Worm (Caenorhabditis elegans) whole organism, L2 larva: Measurements from ENCODE around the gene C10A4.9.

Source experiments
- F13H6.1 ChIP-seq: sonication (generic microtip); optimal IDR thresholded peaks from 2 replicates; lab custom pipeline; 2016; ENCODE audit warnings: missing genetic modification characterization, missing compliant biosample characterization
- ceh-82 ChIP-seq: fragments of 150-350 bp; optimal IDR thresholded peaks from 2 replicates; lab custom pipeline; 2014; ENCODE audit warnings: missing biosample characterization, missing genetic modification characterization
- elt-3 ChIP-seq: sonication (generic microtip); optimal IDR thresholded peaks from 2 replicates; lab custom pipeline; 2017; ENCODE audit warnings: missing biosample characterization, missing genetic modification characterization
- nhr-11 ChIP-seq: fragments of 150-350 bp; optimal IDR thresholded peaks from 2 replicates; lab custom pipeline; 2014; ENCODE audit warnings: missing biosample characterization, missing genetic modification characterization
- nhr-237 ChIP-seq: fragments of 150-350 bp; optimal IDR thresholded peaks from 2 replicates; lab custom pipeline; 2014; ENCODE audit warnings: missing biosample characterization, missing genetic modification characterization
- nhr-25 ChIP-seq: fragments of 150-350 bp; sonication (generic microtip); optimal IDR thresholded peaks from 3 replicates; lab custom pipeline; 2014; ENCODE audit warnings: missing biosample characterization, missing genetic modification characterization
- unc-39 ChIP-seq: fragments of 150-350 bp; optimal IDR thresholded peaks from 2 replicates; lab custom pipeline; 2014; ENCODE audit warnings: missing biosample characterization, missing genetic modification characterization
- ztf-11 ChIP-seq: sonication (generic microtip); optimal IDR thresholded peaks from 2 replicates; lab custom pipeline; 2017; ENCODE audit warnings: missing biosample characterization, missing genetic modification characterization

DNA sequence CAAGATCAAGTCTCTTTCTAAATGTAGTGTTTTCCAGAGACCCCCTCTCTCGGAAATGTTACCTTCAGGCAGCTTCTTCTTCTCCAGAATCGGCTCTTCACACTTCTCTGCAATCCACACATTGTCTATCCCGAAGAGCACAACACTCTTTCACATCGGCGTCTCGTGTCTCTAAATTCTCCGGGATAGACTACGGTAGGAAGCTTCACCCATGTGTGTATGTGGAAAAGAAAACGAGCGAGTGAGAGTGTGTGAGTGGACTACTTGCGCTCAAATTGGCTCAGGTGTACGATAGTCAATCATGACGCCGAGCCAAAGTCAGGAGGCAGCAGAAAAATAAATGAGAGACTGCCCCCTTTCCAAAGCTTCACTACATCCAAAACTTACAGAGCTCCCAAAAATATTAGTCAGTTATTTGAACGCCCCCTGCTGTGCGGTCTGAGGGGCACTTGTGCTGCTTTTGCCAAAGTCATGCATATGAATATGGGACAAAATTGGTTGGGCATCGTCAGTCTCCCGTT, 36.5 kb downstream of the C10A4.9 start:
- TF ChIP-seq nhr-25 (tag; lab: Kevin White, UChicago) (no peak), ceh-82 (no peak), nhr-11 (tag; lab: Kevin White, UChicago) (no peak), unc-39 (tag; lab: Kevin White, UChicago) (no peak), elt-3 (tag; lab: Kevin White, UChicago) (no peak), nhr-237 (tag; lab: Kevin White, UChicago) (no peak), F13H6.1 (no peak), ztf-11 (tag; lab: Kevin White, UChicago) (no peak)
